Fruit fly (Drosophila melanogaster): ENCODE data around the gene TotZ.

DNA sequence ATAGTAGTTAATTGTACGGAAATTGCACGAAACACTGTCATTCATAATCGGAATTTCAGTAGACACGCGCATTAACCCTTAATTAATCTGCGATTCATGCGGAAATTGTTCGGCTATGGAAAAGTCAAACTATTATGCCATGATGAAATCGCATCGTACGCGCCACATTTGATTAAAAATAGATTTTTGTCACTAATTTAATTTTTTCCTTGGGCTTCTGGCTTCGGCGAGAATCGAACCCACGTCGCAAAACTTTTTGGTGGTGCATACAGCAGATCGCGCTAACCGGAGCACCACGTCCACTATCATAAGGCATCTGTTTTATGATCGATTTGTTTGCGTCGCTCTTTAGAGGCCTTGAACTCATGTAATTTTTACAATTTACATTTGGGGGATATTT, 35.2 kb downstream of the TotZ start:
- TF ChIP-seq Hr4 (GFP tag; optimal IDR thresholded peaks at IDR 0.05) (no peak), fd85E (GFP tag; optimal IDR thresholded peaks at IDR 0.05) (no peak), CG3919 (GFP tag; optimal IDR thresholded peaks at IDR 0.05) (no peak), CG6276 (GFP tag; optimal IDR thresholded peaks at IDR 0.05) (no peak), CG7368 (GFP tag; optimal IDR thresholded peaks at IDR 0.05) (no peak), CG10669 (GFP tag; optimal IDR thresholded peaks at IDR 0.05) (no peak), esn (GFP tag; optimal IDR thresholded peaks at IDR 0.05) (no peak), Eip78C (GFP tag) (peak; percentile 44), Sox14 (GFP tag; optimal IDR thresholded peaks at IDR 0.05) (no peak)

All from whole organism, prepupa.